Fruit fly (Drosophila melanogaster) whole organism, wandering third instar larva: Measurements from ENCODE around the gene TotC.
A peak's percentile ranks its signal among the peaks of the same experiment; 100 is the strongest.

Experiments used
- Abd-B ChIP-seq: fragments of >200 bp; optimal IDR thresholded peaks from 2 replicates; lab custom pipeline; 2017; ENCODE audit warnings: missing biosample characterization, missing genetic modification characterization
- CrebA ChIP-seq: fragments of 200-800 bp; sonication (Bioruptor generic); optimal IDR thresholded peaks from 2 replicates; lab custom pipeline; 2016; ENCODE audit warnings: missing biosample characterization, mild to moderate bottlenecking, missing genetic modification characterization, borderline replicate concordance
- Dfd ChIP-seq: fragments of >200 bp; optimal IDR thresholded peaks from 2 replicates; lab custom pipeline; 2017; ENCODE audit warnings: missing biosample characterization, missing genetic modification characterization
- Dif ChIP-seq: fragments of 200-275, 200-300 bp; sonication (Bioruptor generic); optimal IDR thresholded peaks from 2 replicates; lab custom pipeline; 2018; ENCODE audit warnings: missing biosample characterization, missing genetic modification characterization; ENCODE audit not compliant: partially characterized antibody
- HLH106 ChIP-seq: fragments of 200-800 bp; optimal IDR thresholded peaks from 3 replicates; lab custom pipeline; 2019; ENCODE audit warnings: missing biosample characterization, mild to moderate bottlenecking, missing genetic modification characterization, moderate library complexity
- Hnf4 ChIP-seq: fragments of 200-800 bp; sonication (Bioruptor generic); optimal IDR thresholded peaks from 2 replicates; lab custom pipeline; 2016; ENCODE audit warnings: missing biosample characterization, mild to moderate bottlenecking, missing genetic modification characterization
- Hr78 ChIP-seq: fragments of >200 bp; optimal IDR thresholded peaks from 2 replicates; lab custom pipeline; 2017; ENCODE audit warnings: missing biosample characterization, missing genetic modification characterization
- Hr83 ChIP-seq: fragments of 200-300 bp; sonication (Bioruptor generic); optimal IDR thresholded peaks from 2 replicates; lab custom pipeline; 2016; ENCODE audit warnings: missing biosample characterization, mild to moderate bottlenecking, missing genetic modification characterization, moderate library complexity; ENCODE audit not compliant: poor library complexity, severe bottlenecking
- Jra ChIP-seq: sonication (Bioruptor generic); optimal IDR thresholded peaks from 2 replicates; lab custom pipeline; 2016; ENCODE audit warnings: missing biosample characterization, missing genetic modification characterization
- Mio ChIP-seq: sonication (Bioruptor generic); optimal IDR thresholded peaks from 2 replicates; lab custom pipeline; 2016; ENCODE audit warnings: missing biosample characterization, missing genetic modification characterization
- Myc ChIP-seq: fragments of >200 bp; optimal IDR thresholded peaks from 2 replicates; lab custom pipeline; 2017
- OdsH ChIP-seq: fragments of 200-800 bp; sonication (Bioruptor generic); optimal IDR thresholded peaks from 2 replicates; lab custom pipeline; 2016; ENCODE audit warnings: missing biosample characterization, mild to moderate bottlenecking, missing genetic modification characterization
- Rel ChIP-seq, 2 experiments: fragments of 200-800 bp; sonication (Bioruptor generic) in 1 of 2; optimal IDR thresholded peaks; 2 replicates in 1 of 2; 3 replicates in 1 of 2; lab custom pipeline; 2016 to 2019; ENCODE audit warnings: mild to moderate bottlenecking in 2 of 2, missing biosample characterization in 2 of 2, missing genetic modification characterization in 2 of 2, moderate library complexity in 1 of 2
- Sp1 ChIP-seq: fragments of 200-800 bp; sonication (Bioruptor generic); optimal IDR thresholded peaks from 3 replicates; lab custom pipeline; 2019; ENCODE audit warnings: missing biosample characterization, mild to moderate bottlenecking, missing genetic modification characterization, moderate library complexity
- Vsx2 ChIP-seq: fragments of 200-300, 225-300 bp; sonication (Bioruptor generic); optimal IDR thresholded peaks from 2 replicates; lab custom pipeline; 2018; ENCODE audit warnings: missing biosample characterization, missing genetic modification characterization; ENCODE audit not compliant: partially characterized antibody
- br ChIP-seq: fragments of 200-800 bp; sonication (Bioruptor generic); optimal IDR thresholded peaks from 2 replicates; lab custom pipeline; 2016; ENCODE audit warnings: missing biosample characterization, missing genetic modification characterization
- brk ChIP-seq: fragments of 200-800 bp; sonication (Bioruptor generic); optimal IDR thresholded peaks from 2 replicates; lab custom pipeline; 2016; ENCODE audit warnings: missing biosample characterization, mild to moderate bottlenecking, missing genetic modification characterization
- dl ChIP-seq, 2 experiments: fragments of 175-275, 200-275 bp in 1 of 2; fragments of 200-275 bp in 1 of 2; sonication (Bioruptor generic); optimal IDR thresholded peaks; lab custom pipeline; 2018; ENCODE audit warnings: mild to moderate bottlenecking in 2 of 2, missing biosample characterization in 2 of 2, missing genetic modification characterization in 2 of 2, moderate library complexity in 2 of 2; ENCODE audit not compliant: partially characterized antibody in 2 of 2, insufficient read depth in 1 of 2
- dsf ChIP-seq: sonication (Bioruptor generic); optimal IDR thresholded peaks from 2 replicates; lab custom pipeline; 2016; ENCODE audit warnings: missing biosample characterization, missing genetic modification characterization, borderline replicate concordance
- foxo ChIP-seq, 2 experiments: fragments of 200-800 bp; sonication (Bioruptor generic); optimal IDR thresholded peaks; 2 replicates in 1 of 2; 3 replicates in 1 of 2; lab custom pipeline; 2016 to 2017; ENCODE audit warnings: missing biosample characterization in 2 of 2, missing genetic modification characterization in 2 of 2
- fru ChIP-seq: fragments of 200-800 bp; sonication (Bioruptor generic); optimal IDR thresholded peaks from 3 replicates; lab custom pipeline; 2016; ENCODE audit warnings: missing biosample characterization, mild to moderate bottlenecking, missing genetic modification characterization
- h ChIP-seq: fragments of 200-800 bp; sonication (Bioruptor generic); optimal IDR thresholded peaks from 3 replicates; lab custom pipeline; 2016; ENCODE audit warnings: missing biosample characterization, mild to moderate bottlenecking, missing genetic modification characterization
- jim ChIP-seq: fragments of 175-275, 200-325 bp; sonication (Bioruptor generic); optimal IDR thresholded peaks from 2 replicates; lab custom pipeline; 2016; ENCODE audit warnings: missing biosample characterization, mild to moderate bottlenecking, missing genetic modification characterization
- lola ChIP-seq: fragments of >200 bp; optimal IDR thresholded peaks from 2 replicates; lab custom pipeline; 2017; ENCODE audit warnings: missing biosample characterization, missing genetic modification characterization
- pan ChIP-seq: fragments of >200 bp; optimal IDR thresholded peaks from 2 replicates; lab custom pipeline; 2017
- psq ChIP-seq: fragments of 200-800 bp; sonication (Bioruptor generic); optimal IDR thresholded peaks from 3 replicates; lab custom pipeline; 2017; ENCODE audit warnings: missing biosample characterization, mild to moderate bottlenecking, missing genetic modification characterization, moderate library complexity
- rgr ChIP-seq: fragments of 200-800 bp; sonication (Bioruptor generic); optimal IDR thresholded peaks from 3 replicates; lab custom pipeline; 2016; ENCODE audit warnings: missing biosample characterization, mild to moderate bottlenecking, missing genetic modification characterization
- sage ChIP-seq: fragments of 200-800 bp; sonication (Bioruptor generic); optimal IDR thresholded peaks from 2 replicates; lab custom pipeline; 2016; ENCODE audit warnings: missing biosample characterization, mild to moderate bottlenecking, missing genetic modification characterization
- tai ChIP-seq: sonication (Bioruptor generic); optimal IDR thresholded peaks from 2 replicates; lab custom pipeline; 2016; ENCODE audit warnings: missing biosample characterization, missing genetic modification characterization
- usp ChIP-seq: fragments of >200 bp; optimal IDR thresholded peaks from 2 replicates; lab custom pipeline; 2017; ENCODE audit warnings: missing biosample characterization, missing genetic modification characterization
- woc ChIP-seq: sonication (Bioruptor generic); optimal IDR thresholded peaks from 2 replicates; lab custom pipeline; 2016; ENCODE audit warnings: missing biosample characterization, mild to moderate bottlenecking, missing genetic modification characterization

TotC gene

DNA sequence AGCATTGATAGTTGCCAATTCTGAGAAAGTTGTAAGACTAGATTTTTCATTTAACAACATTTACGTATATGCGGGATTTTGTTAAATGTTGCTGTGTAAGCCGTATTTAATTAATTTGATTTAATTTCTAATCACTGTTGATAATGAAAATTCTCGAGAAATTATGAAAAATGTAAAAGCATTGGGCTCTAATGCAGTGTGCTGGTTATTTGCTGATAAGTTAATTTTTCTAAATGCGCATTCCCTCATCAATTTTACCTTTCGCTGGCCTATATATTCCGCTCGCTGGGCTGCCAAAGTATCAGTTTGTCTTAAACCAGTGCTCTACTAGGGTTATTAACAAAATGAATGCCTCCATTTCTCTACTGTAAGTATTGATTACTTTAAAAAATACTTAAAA, at the start of gene TotC:
Gene TotC (plus strand): TSS at position 301 of the 400 bp plus-strand sequence.
- TF ChIP-seq psq (GFP tag; lab: Kevin White, UChicago) = no peak
- no peak for TF ChIP-seq CrebA (GFP tag; lab: Kevin White, UChicago)
- no peak for TF ChIP-seq rgr (GFP tag; lab: Kevin White, UChicago)
- no peak for TF ChIP-seq Myc (lab: Kevin White, UChicago)
- TF ChIP-seq Dif (GFP tag; lab: Kevin White, UChicago) = no peak
- no peak for TF ChIP-seq Vsx2 (GFP tag; lab: Kevin White, UChicago)
- TF ChIP-seq Hr83 = no peak
- TF ChIP-seq sage (GFP tag; lab: Kevin White, UChicago) = no peak
- TF ChIP-seq Rel (GFP tag; optimal IDR thresholded peaks at IDR 0.05; lab: Kevin White, UChicago) = no peak
- TF ChIP-seq Rel (tag; optimal IDR thresholded peaks at IDR 0.05; lab: Kevin White, UChicago) = no peak
- TF ChIP-seq lola (GFP tag; lab: Kevin White, UChicago) = no peak
- no peak for TF ChIP-seq tai (GFP tag; lab: Kevin White, UChicago)
- no peak for TF ChIP-seq woc
- no peak for TF ChIP-seq HLH106 (tag; lab: Kevin White, UChicago)
- no peak for TF ChIP-seq h (GFP tag; lab: Kevin White, UChicago)
- no peak for TF ChIP-seq dl (GFP tag; optimal IDR thresholded peaks at IDR 0.05; lab: Kevin White, UChicago; ENCODE audit: insufficient read depth in 1 of 2, partially characterized antibody in 2 of 2)
- TF ChIP-seq Hnf4 = no peak
- no peak for TF ChIP-seq Dfd
- TF ChIP-seq OdsH = no peak
- no peak for TF ChIP-seq foxo (GFP tag; optimal IDR thresholded peaks at IDR 0.05; lab: Kevin White, UChicago)

dm6 chr3R:20823704-20824454, 48.9 kb upstream of the TotC start, which contains the start of gene CG17272:
Gene CG17272 (minus strand): TSS chr3R:20824239.
- TF ChIP-seq br (GFP tag; lab: Kevin White, UChicago) (no peak), Rel (GFP tag; optimal IDR thresholded peaks at IDR 0.05; lab: Kevin White, UChicago) (no peak), Rel (tag; optimal IDR thresholded peaks at IDR 0.05; lab: Kevin White, UChicago) (peak; percentile 100), OdsH (no peak), Dfd (no peak)
- TF ChIP-seq, all 38 proteins: peak for 1

DNA sequence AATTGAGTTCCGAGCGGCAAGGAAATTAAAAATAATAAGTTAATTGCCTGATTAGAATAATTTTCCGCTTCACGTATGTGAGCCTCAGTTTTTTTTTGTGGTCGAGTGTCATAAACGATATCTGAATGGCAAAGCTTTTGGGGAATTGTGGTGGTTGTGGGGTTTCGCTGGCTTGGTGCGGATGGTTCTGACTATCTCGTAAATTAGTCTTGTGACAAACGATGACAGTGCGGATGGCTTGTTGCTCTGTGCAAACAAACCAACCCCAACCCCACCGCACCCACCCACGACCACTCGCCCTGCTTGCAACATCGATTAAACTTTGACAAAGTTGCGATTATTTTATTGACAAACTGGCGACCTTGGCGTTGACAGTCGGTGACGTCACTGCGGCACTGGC, 45.9 kb upstream of the TotC start:
- TF ChIP-seq jim (GFP tag; lab: Kevin White, UChicago) = no peak
- no peak for TF ChIP-seq Rel (GFP tag; optimal IDR thresholded peaks at IDR 0.05; lab: Kevin White, UChicago)
- TF ChIP-seq Rel (tag; optimal IDR thresholded peaks at IDR 0.05; lab: Kevin White, UChicago) = peak; percentile 53

dm6 chr3R:20828520-20829415, 44.0 kb upstream of the TotC start:
- TF ChIP-seq psq (GFP tag; lab: Kevin White, UChicago) (no peak), foxo (GFP tag; optimal IDR thresholded peaks at IDR 0.05; lab: Kevin White, UChicago) (no peak), Jra (no peak), Dif (GFP tag; lab: Kevin White, UChicago) (peak; percentile 58), lola (GFP tag; lab: Kevin White, UChicago) (no peak), rgr (GFP tag; lab: Kevin White, UChicago) (no peak), Hnf4 (no peak), OdsH (no peak), Rel (GFP tag; optimal IDR thresholded peaks at IDR 0.05; lab: Kevin White, UChicago) (no peak), Rel (tag; optimal IDR thresholded peaks at IDR 0.05; lab: Kevin White, UChicago) (peak; percentile 100), dl (GFP tag; optimal IDR thresholded peaks at IDR 0.05; lab: Kevin White, UChicago; ENCODE audit: insufficient read depth in 1 of 2, partially characterized antibody in 2 of 2) (peak in 1 of 2 experiments; percentile 32), br (GFP tag; lab: Kevin White, UChicago) (peak; percentile 51), pan (lab: Kevin White, UChicago) (no peak), Hr83 (peak; percentile 11), h (GFP tag; lab: Kevin White, UChicago) (peak; percentile 23), CrebA (GFP tag; lab: Kevin White, UChicago) (no peak), usp (GFP tag; lab: Kevin White, UChicago) (no peak), woc (no peak), fru (GFP tag; lab: Kevin White, UChicago) (no peak), Hr78 (GFP tag; lab: Kevin White, UChicago) (no peak), Mio (GFP tag; lab: Kevin White, UChicago) (no peak), Sp1 (GFP tag; lab: Kevin White, UChicago) (no peak), dsf (GFP tag; lab: Kevin White, UChicago) (no peak), sage (GFP tag; lab: Kevin White, UChicago) (no peak), Abd-B (GFP tag; lab: Kevin White, UChicago) (no peak), brk (GFP tag; lab: Kevin White, UChicago) (no peak), Dfd (no peak)
- TF ChIP-seq, all 38 proteins: peak for 6
